Fruit fly (Drosophila melanogaster): Measurements from ENCODE around the gene CG11885.
A peak's percentile ranks its signal among the peaks of the same experiment; 100 is the strongest.

The CG11885 gene

dm6 chr2L:425491-425890 lies 4.2 kb upstream of the CG11885 start:
- no peak for TF ChIP-seq Hr38 (GFP tag; optimal IDR thresholded peaks at IDR 0.05)
- TF ChIP-seq fkh (GFP tag; optimal IDR thresholded peaks at IDR 0.05) = peak; percentile 87
- TF ChIP-seq Ets21C (GFP tag; optimal IDR thresholded peaks at IDR 0.05) = no peak
- no peak for TF ChIP-seq eg (GFP tag; IDR thresholded peaks at IDR 0.05)

- TF ChIP-seq OdsH (GFP tag; optimal IDR thresholded peaks at IDR 0.05) (peak; percentile 56), fd59A (GFP tag; optimal IDR thresholded peaks at IDR 0.05) (peak; percentile 13), dsx (GFP tag; optimal IDR thresholded peaks at IDR 0.05; ENCODE audit: poor library complexity, severe bottlenecking) (no peak), CG10631 (GFP tag; optimal IDR thresholded peaks at IDR 0.05) (peak; percentile 72), CG10669 (GFP tag; optimal IDR thresholded peaks at IDR 0.05) (peak; percentile 10), Eip93F (GFP tag; optimal IDR thresholded peaks at IDR 0.05) (peak; percentile 65), achi (GFP tag; optimal IDR thresholded peaks at IDR 0.05) (peak; percentile 62), spab (GFP tag; optimal IDR thresholded peaks at IDR 0.05) (peak; percentile 1), Eip75B (GFP tag; optimal IDR thresholded peaks at IDR 0.05) (peak; percentile 75), CG6808 (GFP tag; optimal IDR thresholded peaks at IDR 0.05) (peak; percentile 5), vri (GFP tag; optimal IDR thresholded peaks at IDR 0.05) (peak; percentile 89), CG1621 (tag; optimal IDR thresholded peaks at IDR 0.05) (peak; percentile 5), CG34406 (GFP tag; optimal IDR thresholded peaks at IDR 0.05) (peak; percentile 49), salr (GFP tag; optimal IDR thresholded peaks at IDR 0.05) (peak in 1 of 2 experiments; percentile 19), CG4318 (GFP tag; optimal IDR thresholded peaks at IDR 0.05) (no peak), CG16779 (tag; optimal IDR thresholded peaks at IDR 0.05) (peak; percentile 36), Ets21C (GFP tag; optimal IDR thresholded peaks at IDR 0.05) (peak; percentile 42), CG7368 (GFP tag; optimal IDR thresholded peaks at IDR 0.05) (no peak), fkh (GFP tag; optimal IDR thresholded peaks at IDR 0.05) (no peak), CG8319 (GFP tag; optimal IDR thresholded peaks at IDR 0.05) (peak; percentile 14), ss (GFP tag; optimal IDR thresholded peaks at IDR 0.05) (peak in 1 of 2 experiments; percentile 11), CG6792 (GFP tag; optimal IDR thresholded peaks at IDR 0.05) (peak; percentile 68), cyc (GFP tag; optimal IDR thresholded peaks at IDR 0.05) (peak; percentile 78), CG6276 (GFP tag; optimal IDR thresholded peaks at IDR 0.05) (no peak), esn (GFP tag; optimal IDR thresholded peaks at IDR 0.05) (peak; percentile 90), lz (GFP tag; optimal IDR thresholded peaks at IDR 0.05) (peak; percentile 79), Ets96B (tag; optimal IDR thresholded peaks at IDR 0.05) (peak; percentile 28), acj6 (GFP tag; optimal IDR thresholded peaks at IDR 0.05) (peak; percentile 45), eg (GFP tag; IDR thresholded peaks at IDR 0.05) (no peak), svp (GFP tag) (peak; percentile 93), Smox (GFP tag; optimal IDR thresholded peaks at IDR 0.05) (peak; percentile 83), CG11294 (GFP tag; IDR thresholded peaks at IDR 0.05) (no peak), Sox14 (GFP tag; optimal IDR thresholded peaks at IDR 0.05) (peak; percentile 69), CG3032 (tag; optimal IDR thresholded peaks at IDR 0.05) (peak; percentile 24), net (GFP tag; optimal IDR thresholded peaks at IDR 0.05) (peak; percentile 44), Hr4 (GFP tag; optimal IDR thresholded peaks at IDR 0.05) (no peak), CG15336 (GFP tag; IDR thresholded peaks at IDR 0.05) (peak; percentile 12; the same call in 1 of the 2 replicates), dac (GFP tag; optimal IDR thresholded peaks at IDR 0.05) (no peak), Blimp-1 (GFP tag; optimal IDR thresholded peaks at IDR 0.05) (peak; percentile 7), Gug (GFP tag; IDR thresholded peaks at IDR 0.05) (no peak), CG6163 (GFP tag; IDR thresholded peaks at IDR 0.05) (peak; percentile 66; the same call in 2 of the 3 replicates), Sox15 (GFP tag; optimal IDR thresholded peaks at IDR 0.05) (no peak), Hr38 (GFP tag; optimal IDR thresholded peaks at IDR 0.05) (no peak), CG32006 (GFP tag; optimal IDR thresholded peaks at IDR 0.05) (peak; percentile 25), Eip78C (GFP tag) (peak; percentile 91), fd85E (GFP tag; optimal IDR thresholded peaks at IDR 0.05) (no peak), Met (GFP tag; optimal IDR thresholded peaks at IDR 0.05) (peak; percentile 86), CG8632 (GFP tag; optimal IDR thresholded peaks at IDR 0.05) (peak; percentile 49), CG3919 (GFP tag; optimal IDR thresholded peaks at IDR 0.05) (peak; percentile 74)
Measured at dm6 chr2L:423160-423559, 1.9 kb upstream of the CG11885 start.

Data from whole organism, prepupa.